Fruit fly (Drosophila melanogaster) whole organism, embryonic: Measurements from ENCODE around the gene CG42676.

Source experiments
- kah ChIP-seq: fragments of 200-800 bp; sonication (Bioruptor generic); optimal IDR thresholded peaks from 2 replicates; lab custom pipeline; 2018; ENCODE audit warnings: missing biosample characterization, mild to moderate bottlenecking, missing genetic modification characterization
- sna ChIP-seq: fragments of 200-800 bp; sonication (Bioruptor generic); IDR thresholded peaks from 2 replicates; pipeline ENCODE4 v1.3.6; 2022; ENCODE audit warnings: missing biosample characterization, missing genetic modification characterization; ENCODE audit not compliant: partially characterized antibody

DNA sequence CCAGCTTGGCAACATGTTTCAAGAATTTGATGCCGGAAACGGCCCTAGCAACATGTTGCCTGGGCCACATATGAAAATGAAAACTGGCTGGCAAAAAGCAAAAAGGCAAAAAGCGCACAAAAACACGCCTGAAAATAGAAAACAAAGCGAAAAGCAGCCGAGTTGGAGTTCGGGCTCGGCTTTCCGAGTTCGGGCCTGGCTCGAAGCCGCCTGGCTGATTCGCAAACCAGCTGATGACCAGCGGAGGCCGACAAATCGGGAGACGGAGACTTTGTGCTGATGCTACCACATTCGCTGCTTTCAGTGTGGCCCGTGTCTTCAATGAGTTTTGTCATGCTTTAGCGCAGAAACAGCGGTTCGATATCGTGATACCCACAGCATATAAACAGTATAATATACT lies 7.4 kb downstream of the CG42676 start, which contains the start of gene GV1:
- TF ChIP-seq kah (GFP tag; lab: Kevin White, UChicago) = no peak
- no peak for TF ChIP-seq sna (GFP tag; lab: Robert Waterston, UW)
